Worm (Caenorhabditis elegans): ENCODE results near the gene K04E7.1.

- no peak for TF ChIP-seq F13C5.2 (tag; optimal IDR thresholded peaks at IDR 0.05)
- no peak for TF ChIP-seq ceh-36 (tag; optimal IDR thresholded peaks at IDR 0.05)
- no peak for TF ChIP-seq hmg-4 (GFP tag; optimal IDR thresholded peaks at IDR 0.05)
- TF ChIP-seq ama-1 (optimal IDR thresholded peaks at IDR 0.05) = no peak
- TF ChIP-seq tra-4 (tag; optimal IDR thresholded peaks at IDR 0.05) = no peak
- no peak for TF ChIP-seq flt-1 (GFP tag; IDR thresholded peaks at IDR 0.05)
- TF ChIP-seq pes-1 (GFP tag; IDR thresholded peaks at IDR 0.05) = no peak
- TF ChIP-seq hnd-1 (tag; optimal IDR thresholded peaks at IDR 0.05) = no peak
- no peak for TF ChIP-seq ets-7 (tag; optimal IDR thresholded peaks at IDR 0.05)
- no peak for TF ChIP-seq tbx-11 (GFP tag; IDR thresholded peaks at IDR 0.05)
- TF ChIP-seq scrt-1 (GFP tag; IDR thresholded peaks at IDR 0.05) = no peak
- TF ChIP-seq tbx-37 (GFP tag; conservative IDR thresholded peaks at IDR 0.05) = no peak
- TF ChIP-seq B0310.2 (tag; optimal IDR thresholded peaks at IDR 0.05) = no peak
- TF ChIP-seq sea-1 (GFP tag; conservative IDR thresholded peaks at IDR 0.05) = no peak
Observed at ce11 chrX:6511985-6512384, 50.2 kb downstream of the K04E7.1 start, which contains the start of gene ttr-35.

All from whole organism, early embryonic.